Fruit fly (Drosophila melanogaster) whole organism, embryonic: Measurements from ENCODE around the gene slif.
A peak's percentile ranks its signal among the peaks of the same experiment; 100 is the strongest.

Experiments
- Abd-B ChIP-seq: fragments of 200-800 bp; sonication (Bioruptor generic); optimal IDR thresholded peaks from 2 replicates; lab custom pipeline; 2018; ENCODE audit warnings: missing biosample characterization, mild to moderate bottlenecking, missing genetic modification characterization, moderate library complexity
- Antp ChIP-seq: fragments of 200-800 bp; sonication (Bioruptor generic); optimal IDR thresholded peaks from 3 replicates; lab custom pipeline; 2016; ENCODE audit warnings: missing biosample characterization, missing genetic modification characterization
- CG10654 ChIP-seq: fragments of 200-800 bp; sonication (Bioruptor generic); optimal IDR thresholded peaks from 2 replicates; lab custom pipeline; 2016; ENCODE audit warnings: missing biosample characterization, missing genetic modification characterization
- CG11085 ChIP-seq: fragments of 200-800 bp; sonication (Bioruptor generic); IDR thresholded peaks from 2 replicates; pipeline ENCODE4 v1.3.6; 2022; ENCODE audit warnings: missing biosample characterization, missing genetic modification characterization
- CG11695 ChIP-seq: fragments of 200-800 bp; sonication (Bioruptor generic); IDR thresholded peaks from 3 replicates; pipeline ENCODE4 v1.3.6; 2022; ENCODE audit warnings: missing biosample characterization, missing genetic modification characterization
- CG12769 ChIP-seq: fragments of 200-800 bp; sonication (Bioruptor generic); optimal IDR thresholded peaks from 2 replicates; lab custom pipeline; 2019; ENCODE audit warnings: missing biosample characterization, mild to moderate bottlenecking, missing genetic modification characterization, moderate library complexity
- CG13123 ChIP-seq: fragments of 200-800 bp; sonication (Bioruptor generic); optimal IDR thresholded peaks from 2 replicates; lab custom pipeline; 2016; ENCODE audit warnings: missing biosample characterization, missing genetic modification characterization
- CG13424 ChIP-seq: fragments of 200-800 bp; sonication (Bioruptor generic); optimal IDR thresholded peaks from 2 replicates; lab custom pipeline; 2019; ENCODE audit warnings: missing biosample characterization, mild to moderate bottlenecking, missing genetic modification characterization, moderate library complexity
- CG15073 ChIP-seq: fragments of 200-800 bp; sonication (Bioruptor generic); optimal IDR thresholded peaks from 2 replicates; lab custom pipeline; 2016; ENCODE audit warnings: missing biosample characterization, missing genetic modification characterization
- CG1602 ChIP-seq: fragments of 200-800 bp; sonication (Bioruptor generic); optimal IDR thresholded peaks from 3 replicates; lab custom pipeline; 2016; ENCODE audit warnings: missing biosample characterization, missing genetic modification characterization
- CG1603 ChIP-seq: fragments of 200-800 bp; sonication (Bioruptor generic); optimal IDR thresholded peaks from 2 replicates; lab custom pipeline; 2019; ENCODE audit warnings: missing biosample characterization, mild to moderate bottlenecking, missing genetic modification characterization, moderate library complexity
- CG16813 ChIP-seq: fragments of 200-800 bp; sonication (Bioruptor generic); IDR thresholded peaks from 3 replicates; pipeline ENCODE4 v1.3.6; 2022; ENCODE audit warnings: missing biosample characterization, missing genetic modification characterization; ENCODE audit not compliant: partially characterized antibody
- CG17829 ChIP-seq: fragments of 200-800 bp; optimal IDR thresholded peaks from 2 replicates; lab custom pipeline; 2019; ENCODE audit warnings: missing biosample characterization, mild to moderate bottlenecking, missing genetic modification characterization, moderate library complexity
- CG2116 ChIP-seq: fragments of 200-800 bp; sonication (Bioruptor generic); optimal IDR thresholded peaks from 3 replicates; lab custom pipeline; 2018; ENCODE audit warnings: missing biosample characterization, mild to moderate bottlenecking, missing genetic modification characterization
- CG2678 ChIP-seq: fragments of 200-800 bp; sonication (Bioruptor generic); optimal IDR thresholded peaks from 3 replicates; lab custom pipeline; 2019; ENCODE audit warnings: missing biosample characterization, mild to moderate bottlenecking, missing genetic modification characterization, moderate library complexity
- CG2889 ChIP-seq: fragments of 200-800 bp; sonication (Bioruptor generic); IDR thresholded peaks from 3 replicates; pipeline ENCODE4 v1.3.6; 2022; ENCODE audit warnings: missing biosample characterization, missing genetic modification characterization
- CG32772 ChIP-seq: fragments of 200-800 bp; sonication (Bioruptor generic); IDR thresholded peaks from 2 replicates; pipeline ENCODE4 v1.3.6; 2022; ENCODE audit warnings: missing biosample characterization, missing genetic modification characterization
- CG3281 ChIP-seq: fragments of 200-800 bp; sonication (Bioruptor generic); optimal IDR thresholded peaks from 3 replicates; lab custom pipeline; 2017; ENCODE audit warnings: missing biosample characterization, mild to moderate bottlenecking, missing genetic modification characterization
- CG5245 ChIP-seq: fragments of 200-800 bp; sonication (Bioruptor generic); optimal IDR thresholded peaks from 3 replicates; lab custom pipeline; 2016; ENCODE audit warnings: missing biosample characterization, missing genetic modification characterization
- CG5953 ChIP-seq: fragments of 200-800 bp; sonication (Bioruptor generic); IDR thresholded peaks from 2 replicates; pipeline ENCODE4 v1.3.6; 2022; ENCODE audit warnings: missing biosample characterization, missing genetic modification characterization
- CG8944 ChIP-seq: fragments of 200-800 bp; sonication (Bioruptor generic); optimal IDR thresholded peaks from 3 replicates; lab custom pipeline; 2016; ENCODE audit warnings: missing biosample characterization, missing genetic modification characterization
- Chrac-16 ChIP-seq: fragments of 200-800 bp; sonication (Bioruptor generic); optimal IDR thresholded peaks from 3 replicates; lab custom pipeline; 2016; ENCODE audit warnings: missing biosample characterization, missing genetic modification characterization
- Dfd ChIP-seq, 2 experiments: fragments of >200 bp; optimal IDR thresholded peaks; 2 replicates each; lab custom pipeline; 2017; ENCODE audit warnings: missing biosample characterization in 2 of 2, missing genetic modification characterization in 2 of 2
- MESR4 ChIP-seq: fragments of 200-800 bp; sonication (Bioruptor generic); optimal IDR thresholded peaks from 2 replicates; lab custom pipeline; 2018; ENCODE audit warnings: missing biosample characterization, mild to moderate bottlenecking, missing genetic modification characterization, moderate library complexity
- NC2β ChIP-seq: fragments of 200-800 bp; sonication (Bioruptor generic); optimal IDR thresholded peaks from 2 replicates; lab custom pipeline; 2016; ENCODE audit warnings: missing biosample characterization, missing genetic modification characterization
- NK7.1 ChIP-seq: fragments of 200-800 bp; sonication (Bioruptor generic); optimal IDR thresholded peaks from 3 replicates; lab custom pipeline; 2016; ENCODE audit warnings: missing biosample characterization, missing genetic modification characterization
- Nf-YA ChIP-seq: fragments of 200-800 bp; sonication (Bioruptor generic); IDR thresholded peaks from 2 replicates; pipeline ENCODE4 v1.3.6; 2022; ENCODE audit warnings: missing biosample characterization, missing genetic modification characterization
- Nf-YB ChIP-seq: fragments of 200-800 bp; sonication (Bioruptor generic); optimal IDR thresholded peaks from 3 replicates; lab custom pipeline; 2019; ENCODE audit warnings: missing biosample characterization, mild to moderate bottlenecking, missing genetic modification characterization, moderate library complexity
- Six4 ChIP-seq: fragments of 200-800 bp; sonication (Bioruptor generic); optimal IDR thresholded peaks from 2 replicates; lab custom pipeline; 2016; ENCODE audit warnings: missing biosample characterization, missing genetic modification characterization
- Sox100B ChIP-seq: fragments of 200-800 bp; sonication (Bioruptor generic); optimal IDR thresholded peaks from 3 replicates; lab custom pipeline; 2018; ENCODE audit warnings: missing biosample characterization, mild to moderate bottlenecking, missing genetic modification characterization
- ab ChIP-seq: fragments of 200-800 bp; sonication (Bioruptor generic); optimal IDR thresholded peaks from 2 replicates; lab custom pipeline; 2016; ENCODE audit warnings: missing biosample characterization, missing genetic modification characterization
- abd-A ChIP-seq: fragments of 200-800 bp; sonication (Bioruptor generic); optimal IDR thresholded peaks from 3 replicates; lab custom pipeline; 2019; ENCODE audit warnings: missing biosample characterization, mild to moderate bottlenecking, missing genetic modification characterization, moderate library complexity
- al ChIP-seq: fragments of 200-800 bp; sonication (Bioruptor generic); IDR thresholded peaks from 2 replicates; pipeline ENCODE4 v1.3.6; 2022; ENCODE audit warnings: missing biosample characterization, missing genetic modification characterization
- bigmax ChIP-seq: fragments of 200-800 bp; sonication (Bioruptor generic); optimal IDR thresholded peaks from 2 replicates; lab custom pipeline; 2018; ENCODE audit warnings: missing biosample characterization, mild to moderate bottlenecking, missing genetic modification characterization
- bsh ChIP-seq, 2 experiments: fragments of 200-800 bp; sonication (Bioruptor generic); optimal IDR thresholded peaks; 2 replicates each; lab custom pipeline; 2017 to 2018; ENCODE audit warnings: mild to moderate bottlenecking in 2 of 2, missing biosample characterization in 2 of 2, missing genetic modification characterization in 2 of 2, moderate library complexity in 1 of 2
- danr ChIP-seq: fragments of 200-800 bp; sonication (Bioruptor generic); IDR thresholded peaks from 2 replicates; pipeline ENCODE4 v1.3.6; 2022; ENCODE audit warnings: missing biosample characterization, missing genetic modification characterization
- dysf ChIP-seq: fragments of 200-800 bp; sonication (Bioruptor generic); IDR thresholded peaks from 3 replicates; pipeline ENCODE4 v1.3.6; 2022; ENCODE audit warnings: missing biosample characterization, missing genetic modification characterization
- fru ChIP-seq: fragments of >200 bp; optimal IDR thresholded peaks from 2 replicates; lab custom pipeline; 2017
- ham ChIP-seq: fragments of 200-800 bp; sonication (Bioruptor generic); IDR thresholded peaks from 2 replicates; pipeline ENCODE4 v1.3.6; 2022; ENCODE audit warnings: missing biosample characterization, missing genetic modification characterization
- hb ChIP-seq: fragments of 200-800 bp; sonication (Bioruptor generic); IDR thresholded peaks from 3 replicates; pipeline ENCODE4 v1.3.6; 2022; ENCODE audit warnings: missing biosample characterization, missing genetic modification characterization; ENCODE audit not compliant: partially characterized antibody
- insv ChIP-seq, 2 experiments: fragments of 200-800 bp; sonication (Bioruptor generic); optimal IDR thresholded peaks; 3 replicates each; lab custom pipeline; 2016 to 2018; ENCODE audit warnings: missing biosample characterization in 2 of 2, missing genetic modification characterization in 2 of 2
- inv ChIP-seq: fragments of 200-800 bp; sonication (Bioruptor generic); IDR thresholded peaks from 2 replicates; pipeline ENCODE4 v1.3.6; 2022; ENCODE audit warnings: missing biosample characterization, missing genetic modification characterization; ENCODE audit not compliant: partially characterized antibody
- pnt ChIP-seq: fragments of 200-800 bp; sonication (Bioruptor generic); optimal IDR thresholded peaks from 3 replicates; lab custom pipeline; 2016; ENCODE audit warnings: missing biosample characterization, missing genetic modification characterization
- rib ChIP-seq: fragments of 200-800 bp; sonication (Bioruptor generic); IDR thresholded peaks from 2 replicates; pipeline ENCODE4 v1.3.6; 2022; ENCODE audit warnings: missing biosample characterization, missing genetic modification characterization
- sens ChIP-seq: fragments of 200-800 bp; sonication (Bioruptor generic); peaks from one replicate; lab custom pipeline; 2016; ENCODE audit warnings: missing biosample characterization, missing genetic modification characterization
- slp2 ChIP-seq: fragments of 200-800 bp; sonication (Bioruptor generic); optimal IDR thresholded peaks from 2 replicates; lab custom pipeline; 2016; ENCODE audit warnings: missing biosample characterization, missing genetic modification characterization
- sna ChIP-seq: fragments of 200-800 bp; sonication (Bioruptor generic); IDR thresholded peaks from 2 replicates; pipeline ENCODE4 v1.3.6; 2022; ENCODE audit warnings: missing biosample characterization, missing genetic modification characterization; ENCODE audit not compliant: partially characterized antibody
- ssp ChIP-seq: fragments of 200-800 bp; sonication (Bioruptor generic); IDR thresholded peaks from 2 replicates; pipeline ENCODE4 v1.3.6; 2022; ENCODE audit warnings: missing biosample characterization, missing genetic modification characterization
- wek ChIP-seq: fragments of 200-800 bp; sonication (Bioruptor generic); optimal IDR thresholded peaks from 3 replicates; lab custom pipeline; 2018; ENCODE audit warnings: missing biosample characterization, mild to moderate bottlenecking, missing genetic modification characterization, moderate library complexity
- zf30C ChIP-seq: fragments of 200-800 bp; sonication (Bioruptor generic); optimal IDR thresholded peaks from 3 replicates; lab custom pipeline; 2018; ENCODE audit warnings: missing biosample characterization, mild to moderate bottlenecking, missing genetic modification characterization

The slif gene

dm6 chr3L:22863367-22864078 is 17.3 kb upstream of the slif start, which contains the start of gene CG33169 (continued):
- TF ChIP-seq Nf-YB (GFP tag; lab: Kevin White, UChicago) (peak; percentile 39), Chrac-16 (GFP tag; lab: Kevin White, UChicago) (peak; percentile 71), CG8944 (GFP tag; lab: Kevin White, UChicago) (peak; percentile 90), CG11695 (GFP tag; lab: Robert Waterston, UW) (no peak), insv (GFP tag; optimal IDR thresholded peaks at IDR 0.05; lab: Kevin White, UChicago) (peak in 1 of 2 experiments; percentile 69), fru (lab: Kevin White, UChicago) (no peak), Abd-B (GFP tag; lab: Kevin White, UChicago) (peak; percentile 77), CG10654 (peak; percentile 80), CG11085 (GFP tag; lab: Robert Waterston, UW) (peak; percentile 95), Sox100B (GFP tag; lab: Kevin White, UChicago) (peak; percentile 41), CG2678 (tag; lab: Kevin White, UChicago) (no peak), abd-A (tag; lab: Kevin White, UChicago) (no peak), rib (GFP tag; lab: Robert Waterston, UW) (peak; percentile 89), CG1603 (tag; lab: Kevin White, UChicago) (peak; percentile 95), ham (GFP tag; lab: Robert Waterston, UW) (peak; percentile 72; the same call in 1 of the 2 replicates), CG2889 (GFP tag; lab: Robert Waterston, UW) (no peak), Antp (GFP tag; lab: Kevin White, UChicago) (peak; percentile 93), CG32772 (GFP tag; lab: Robert Waterston, UW) (peak; percentile 74), bigmax (GFP tag; lab: Kevin White, UChicago) (peak; percentile 61), zf30C (GFP tag; lab: Kevin White, UChicago) (peak; percentile 40), CG13123 (GFP tag; lab: Kevin White, UChicago) (peak; percentile 60), danr (peak; percentile 47; the same call in 1 of the 2 replicates), CG2116 (GFP tag; lab: Kevin White, UChicago) (peak; percentile 70), CG5953 (GFP tag; lab: Robert Waterston, UW) (peak; percentile 54; the same call in 1 of the 2 replicates), Six4 (GFP tag; lab: Kevin White, UChicago) (peak; percentile 36), CG15073 (no peak), pnt (GFP tag; lab: Kevin White, UChicago) (peak; percentile 81), CG12769 (peak; percentile 93), CG3281 (GFP tag; lab: Kevin White, UChicago) (peak; percentile 69), ab (GFP tag; lab: Kevin White, UChicago) (peak; percentile 80), al (GFP tag; lab: Robert Waterston, UW) (peak; percentile 90), CG16813 (GFP tag; lab: Robert Waterston, UW) (peak; percentile 71), inv (GFP tag; lab: Robert Waterston, UW) (peak; percentile 61), CG5245 (peak; percentile 62), dysf (GFP tag; lab: Robert Waterston, UW) (peak; percentile 83), CG13424 (tag; lab: Kevin White, UChicago) (peak; percentile 66), sens (GFP tag; lab: Kevin White, UChicago) (peak; percentile 84), NC2β (GFP tag; lab: Kevin White, UChicago) (peak; percentile 84), wek (peak; percentile 54), ssp (peak; percentile 76), CG1602 (GFP tag; lab: Kevin White, UChicago) (peak; percentile 67), hb (peak; percentile 35; the same call in 1 of the 3 replicates), Nf-YA (GFP tag; lab: Robert Waterston, UW) (0 out of 2 replicates have a peak, but pooled peaks have one; percentile 38), Dfd (GFP tag; optimal IDR thresholded peaks at IDR 0.05; lab: Kevin White, UChicago) (no peak), slp2 (GFP tag; lab: Kevin White, UChicago) (peak; percentile 72), sna (GFP tag; lab: Robert Waterston, UW) (peak; percentile 39; the same call in 1 of the 2 replicates), bsh (GFP tag; optimal IDR thresholded peaks at IDR 0.05; lab: Kevin White, UChicago) (peak in 1 of 2 experiments; percentile 62), CG17829 (tag; lab: Kevin White, UChicago) (peak; percentile 76), MESR4 (peak; percentile 90), NK7.1 (GFP tag; lab: Kevin White, UChicago) (peak; percentile 78)
